Fruit fly (Drosophila melanogaster): ENCODE data around the gene CG33995.
A peak's percentile ranks its signal among the peaks of the same experiment; 100 is the strongest.

The CG33995 gene

DNA sequence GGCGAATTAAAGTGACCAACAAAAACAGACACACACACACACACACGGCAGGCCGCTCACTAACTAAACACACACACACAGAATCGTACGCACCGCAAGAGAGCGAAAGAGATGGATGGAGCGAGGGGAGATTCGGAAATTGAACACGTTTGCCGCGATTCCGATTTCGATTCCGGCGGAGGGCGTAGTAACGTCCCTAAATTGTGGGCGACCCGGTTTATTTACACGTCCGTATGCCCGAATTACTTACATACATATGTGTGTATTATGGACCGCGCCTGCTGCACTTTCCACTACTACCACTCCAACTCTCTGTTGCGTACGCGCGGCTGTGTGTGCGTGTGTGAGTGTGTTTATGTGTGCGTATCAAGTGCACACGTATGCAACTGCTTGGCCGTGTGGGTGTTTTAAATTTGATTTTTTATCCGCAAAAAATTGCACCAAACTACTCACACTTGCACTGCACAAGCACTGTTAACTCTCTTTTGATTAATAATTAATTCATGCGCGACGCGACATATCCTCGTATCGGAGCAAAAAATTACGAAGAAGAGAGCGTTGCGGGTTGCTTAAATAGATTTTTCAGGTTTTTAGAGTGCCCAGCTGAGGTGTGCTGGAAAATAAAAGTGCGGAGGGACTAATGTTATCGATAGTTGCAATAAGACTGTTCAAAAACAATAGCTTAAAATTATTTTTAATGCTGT, 50.1 kb downstream of the CG33995 start, which contains the start of gene Pgant5 (continued):
- peak; percentile 67 for TF ChIP-seq Hr83 (GFP tag; optimal IDR thresholded peaks at IDR 0.05; ENCODE audit: poor library complexity, severe bottlenecking)
- TF ChIP-seq pan (optimal IDR thresholded peaks at IDR 0.05) = no peak

DNA sequence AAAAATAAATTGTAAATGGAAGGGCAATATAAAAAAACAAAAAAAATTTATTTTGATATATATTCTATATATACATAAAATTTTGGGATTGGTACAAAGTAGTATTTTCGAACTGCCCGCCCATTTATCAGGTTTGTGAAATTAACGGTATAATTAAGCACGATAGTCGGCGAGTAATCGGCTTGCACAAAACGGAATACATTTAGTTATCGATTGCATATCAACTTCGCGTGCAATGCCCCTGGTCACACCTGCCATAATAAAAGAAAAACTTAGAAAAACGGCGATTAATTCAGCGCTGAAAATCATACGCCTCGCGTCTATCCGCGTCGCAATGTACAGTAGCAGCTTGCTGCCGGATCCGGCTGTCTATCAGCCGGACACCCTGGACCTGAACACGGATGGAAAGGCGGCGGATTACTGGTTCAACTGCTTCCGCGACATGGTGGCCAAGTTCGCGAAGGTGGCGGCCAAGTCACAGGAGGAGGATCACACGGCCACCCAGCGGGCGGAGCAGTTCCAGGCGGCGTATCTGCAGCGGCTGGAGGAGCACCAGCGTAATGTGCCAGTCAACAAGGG, 50.8 kb downstream of the CG33995 start, which contains the start of gene CG5828:
Gene CG5828 (plus strand): TSS at position 205 of the 579 bp plus-strand sequence.
- TF ChIP-seq Hr83 (GFP tag; optimal IDR thresholded peaks at IDR 0.05; ENCODE audit: poor library complexity, severe bottlenecking) = peak; percentile 16
- TF ChIP-seq usp (GFP tag; optimal IDR thresholded peaks at IDR 0.05) = no peak

- TF ChIP-seq CG32264 (GFP tag; optimal IDR thresholded peaks at IDR 0.05) = no peak
- TF ChIP-seq jim (GFP tag; optimal IDR thresholded peaks at IDR 0.05) = no peak
- no peak for TF ChIP-seq dl (GFP tag; optimal IDR thresholded peaks at IDR 0.05; ENCODE audit: insufficient read depth in 1 of 2, partially characterized antibody in 2 of 2)
- no peak for TF ChIP-seq Hr78 (GFP tag; optimal IDR thresholded peaks at IDR 0.05)
- TF ChIP-seq Sp1 (GFP tag; optimal IDR thresholded peaks at IDR 0.05) = peak; percentile 40
- no peak for TF ChIP-seq GATAd (GFP tag; optimal IDR thresholded peaks at IDR 0.05)
- no peak for TF ChIP-seq Vsx2 (GFP tag; optimal IDR thresholded peaks at IDR 0.05; ENCODE audit: partially characterized antibody)
- no peak for TF ChIP-seq Dfd (GFP tag; optimal IDR thresholded peaks at IDR 0.05)
- TF ChIP-seq Abd-B (GFP tag; optimal IDR thresholded peaks at IDR 0.05) = no peak
- TF ChIP-seq N (GFP tag; optimal IDR thresholded peaks at IDR 0.05) = no peak
- TF ChIP-seq brk (GFP tag; optimal IDR thresholded peaks at IDR 0.05) = peak; percentile 63
- no peak for TF ChIP-seq woc (GFP tag; optimal IDR thresholded peaks at IDR 0.05)
- no peak for TF ChIP-seq Myc (optimal IDR thresholded peaks at IDR 0.05)
- no peak for TF ChIP-seq dmrt93B (GFP tag; optimal IDR thresholded peaks at IDR 0.05)
- no peak for TF ChIP-seq usp (GFP tag; optimal IDR thresholded peaks at IDR 0.05)
- TF ChIP-seq ey (GFP tag; optimal IDR thresholded peaks at IDR 0.05) = no peak
- peak; percentile 56 for TF ChIP-seq sage (GFP tag; optimal IDR thresholded peaks at IDR 0.05)
- no peak for TF ChIP-seq Mio (GFP tag; optimal IDR thresholded peaks at IDR 0.05)
- peak; percentile 45 for TF ChIP-seq h (GFP tag; optimal IDR thresholded peaks at IDR 0.05)
- TF ChIP-seq HLH106 (tag; optimal IDR thresholded peaks at IDR 0.05) = no peak
- no peak for TF ChIP-seq tai (GFP tag; optimal IDR thresholded peaks at IDR 0.05)
- TF ChIP-seq Dif (GFP tag; optimal IDR thresholded peaks at IDR 0.05; ENCODE audit: partially characterized antibody) = no peak
- no peak for TF ChIP-seq Jra (GFP tag; optimal IDR thresholded peaks at IDR 0.05)
- no peak for TF ChIP-seq Rel (GFP tag; optimal IDR thresholded peaks at IDR 0.05)
- TF ChIP-seq Rel (tag; optimal IDR thresholded peaks at IDR 0.05) = peak; percentile 53
- no peak for TF ChIP-seq dsf (GFP tag; optimal IDR thresholded peaks at IDR 0.05; ENCODE audit: borderline replicate concordance)
- TF ChIP-seq lola (GFP tag; optimal IDR thresholded peaks at IDR 0.05) = no peak
- no peak for TF ChIP-seq fru (GFP tag; optimal IDR thresholded peaks at IDR 0.05)
- TF ChIP-seq rgr (GFP tag; optimal IDR thresholded peaks at IDR 0.05) = peak; percentile 21
- TF ChIP-seq pan (optimal IDR thresholded peaks at IDR 0.05) = no peak
Observed at dm6 chr2L:5095350-5095962, 52.4 kb downstream of the CG33995 start.

DNA sequence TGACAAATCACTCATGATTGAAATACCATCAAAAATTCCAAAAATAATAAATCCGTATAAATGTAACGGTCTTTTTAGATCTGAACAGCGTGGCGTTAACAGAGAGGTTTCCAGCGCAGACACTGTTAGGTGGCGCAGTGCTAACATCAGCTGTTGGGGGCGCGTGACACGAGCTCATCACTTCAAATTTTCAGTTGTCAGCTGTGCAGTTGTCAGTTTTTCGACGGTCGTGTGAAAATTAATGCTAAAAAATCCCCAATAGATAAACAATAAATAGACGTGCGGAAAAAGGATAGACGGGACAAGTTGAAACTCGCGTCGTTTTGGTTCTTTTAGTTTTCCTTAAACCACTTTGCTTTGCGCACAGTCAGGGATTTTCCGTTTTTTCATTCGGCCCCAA, 53.2 kb downstream of the CG33995 start, which contains the start of gene CG4230:
Gene CG4230 (plus strand): TSS at position 6 of the 400 bp plus-strand sequence.
- TF ChIP-seq CG32264 (GFP tag; optimal IDR thresholded peaks at IDR 0.05) = no peak
- no peak for TF ChIP-seq dl (GFP tag; optimal IDR thresholded peaks at IDR 0.05; ENCODE audit: insufficient read depth in 1 of 2, partially characterized antibody in 2 of 2)
- TF ChIP-seq Dfd (GFP tag; optimal IDR thresholded peaks at IDR 0.05) = no peak
- peak; percentile 28 for TF ChIP-seq brk (GFP tag; optimal IDR thresholded peaks at IDR 0.05)
- TF ChIP-seq CG9705 (GFP tag; optimal IDR thresholded peaks at IDR 0.05) = no peak
- no peak for TF ChIP-seq h (GFP tag; optimal IDR thresholded peaks at IDR 0.05)
- peak; percentile 1 for TF ChIP-seq Hr83 (GFP tag; optimal IDR thresholded peaks at IDR 0.05; ENCODE audit: poor library complexity, severe bottlenecking)
- peak; percentile 9 for TF ChIP-seq rgr (GFP tag; optimal IDR thresholded peaks at IDR 0.05)
- TF ChIP-seq Abd-B (GFP tag; optimal IDR thresholded peaks at IDR 0.05) = no peak
- no peak for TF ChIP-seq jim (GFP tag; optimal IDR thresholded peaks at IDR 0.05)
- TF ChIP-seq br (GFP tag; optimal IDR thresholded peaks at IDR 0.05) = no peak
- TF ChIP-seq dsf (GFP tag; optimal IDR thresholded peaks at IDR 0.05; ENCODE audit: borderline replicate concordance) = no peak
- no peak for TF ChIP-seq Rel (GFP tag; optimal IDR thresholded peaks at IDR 0.05)
- peak; percentile 90 for TF ChIP-seq Rel (tag; optimal IDR thresholded peaks at IDR 0.05)
- no peak for TF ChIP-seq dmrt93B (GFP tag; optimal IDR thresholded peaks at IDR 0.05)
